Worm (Caenorhabditis elegans): ENCODE data around the gene C06B8.2.

- no peak for TF ChIP-seq nhr-237 (tag; optimal IDR thresholded peaks at IDR 0.05)
- TF ChIP-seq elt-3 (tag; optimal IDR thresholded peaks at IDR 0.05): no peak
- TF ChIP-seq snpc-4 (tag; optimal IDR thresholded peaks at IDR 0.05): no peak
- TF ChIP-seq sptf-1 (tag; optimal IDR thresholded peaks at IDR 0.05): no peak
- no peak for TF ChIP-seq M03D4.4 (tag; optimal IDR thresholded peaks at IDR 0.05)
- no peak for TF ChIP-seq lin-13 (tag; optimal IDR thresholded peaks at IDR 0.05)
- no peak for TF ChIP-seq unc-62 (GFP tag; optimal IDR thresholded peaks at IDR 0.05)
- no peak for TF ChIP-seq tbx-8 (GFP tag; optimal IDR thresholded peaks at IDR 0.05)
- TF ChIP-seq nhr-28 (tag; optimal IDR thresholded peaks at IDR 0.05): no peak
- no peak for TF ChIP-seq mab-5 (tag; optimal IDR thresholded peaks at IDR 0.05)
- no peak for TF ChIP-seq drap-1 (GFP tag; optimal IDR thresholded peaks at IDR 0.05)
- no peak for TF ChIP-seq unc-120 (tag; optimal IDR thresholded peaks at IDR 0.05; ENCODE audit: poor library complexity, severe bottlenecking)
- TF ChIP-seq nhr-12 (tag; optimal IDR thresholded peaks at IDR 0.05): no peak
- TF ChIP-seq lsy-2 (tag; optimal IDR thresholded peaks at IDR 0.05): no peak
Measured at ce11 chrV:15432457-15432856, 46.1 kb downstream of the C06B8.2 start, which contains the start of gene T26H5.8.

All from whole organism, mixed stage, embryonic.